Worm (Caenorhabditis elegans): ENCODE results near the gene R07H5.11.

Gene R07H5.11

DNA sequence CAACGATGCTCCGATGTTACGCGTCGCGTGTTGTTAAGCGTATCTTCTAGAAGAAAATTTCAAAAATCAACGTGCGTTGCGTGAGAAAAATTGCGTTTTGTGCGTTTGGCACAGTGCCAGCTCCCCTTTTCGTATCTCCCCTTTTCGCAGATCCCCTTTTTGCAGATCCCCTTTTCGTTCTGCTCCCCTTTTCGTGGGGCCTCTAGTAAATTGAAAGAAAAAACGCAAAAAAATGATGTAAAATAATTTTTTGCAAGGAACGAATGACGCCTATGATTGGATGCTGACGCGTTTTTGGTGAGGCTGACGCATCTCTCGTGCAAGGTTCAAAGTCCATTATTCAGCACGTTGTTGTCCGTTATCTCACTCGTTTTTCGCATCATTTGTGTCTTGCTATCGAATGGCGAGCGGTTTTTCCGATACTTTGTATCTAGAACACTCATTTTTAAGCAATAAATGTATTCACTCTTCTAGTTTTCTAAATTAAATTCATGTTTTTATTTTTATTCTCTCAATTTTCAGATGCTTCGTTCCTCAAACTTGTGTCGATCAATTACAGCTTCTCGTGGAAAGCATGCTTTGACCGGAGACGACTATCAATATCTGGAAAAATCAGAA lies 23.3 kb upstream of the R07H5.11 start, which contains the start of gene cpt-2 (continued):
- TF ChIP-seq ztf-25 (GFP tag; IDR thresholded peaks at IDR 0.05) (0 out of 2 replicates have a peak, but pooled peaks have one; percentile 35), hmg-1.2 (GFP tag; IDR thresholded peaks at IDR 0.05) (peak; percentile 65), pbrm-1 (GFP tag; IDR thresholded peaks at IDR 0.05) (peak; percentile 90), Y95B8A.8 (GFP tag; IDR thresholded peaks at IDR 0.05) (peak; percentile 79; the same call in 1 of the 2 replicates), D2030.7 (GFP tag; IDR thresholded peaks at IDR 0.05) (peak; percentile 95), T07F8.4 (tag; optimal IDR thresholded peaks at IDR 0.05) (peak; percentile 7), B0336.3 (GFP tag; IDR thresholded peaks at IDR 0.05) (peak; percentile 76), madf-10 (tag; optimal IDR thresholded peaks at IDR 0.05) (peak; percentile 59), attf-3 (GFP tag; conservative IDR thresholded peaks at IDR 0.05) (peak; percentile 76), madf-3 (GFP tag; IDR thresholded peaks at IDR 0.05) (peak; percentile 90), ceh-100 (GFP tag; IDR thresholded peaks at IDR 0.05) (peak; percentile 98), tbp1 (GFP tag; optimal IDR thresholded peaks at IDR 0.05) (peak; percentile 67), Y53G8AR.9 (GFP tag; conservative IDR thresholded peaks at IDR 0.05) (peak; percentile 95), let-526 (GFP tag; IDR thresholded peaks at IDR 0.05) (peak; percentile 90), ztf-18 (tag; optimal IDR thresholded peaks at IDR 0.05) (peak; percentile 97), dpl-1 (GFP tag; optimal IDR thresholded peaks at IDR 0.05) (peak; percentile 44), rcor-1 (GFP tag; IDR thresholded peaks at IDR 0.05) (peak; percentile 95), sea-2 (GFP tag; IDR thresholded peaks at IDR 0.05) (0 out of 2 replicates have a peak, but pooled peaks have one; percentile 20), ZK185.1 (tag; optimal IDR thresholded peaks at IDR 0.05; ENCODE audit: poor library complexity, severe bottlenecking) (peak; percentile 92), mcd-1 (GFP tag; IDR thresholded peaks at IDR 0.05) (peak; percentile 92), attf-6 (GFP tag; IDR thresholded peaks at IDR 0.05) (peak; percentile 53; the same call in 1 of the 2 replicates), ztf-22 (GFP tag; optimal IDR thresholded peaks at IDR 0.05) (peak; percentile 16), nhr-80 (tag; optimal IDR thresholded peaks at IDR 0.05) (peak; percentile 84), hmg-20 (GFP tag; IDR thresholded peaks at IDR 0.05) (peak; percentile 84; the same call in 1 of the 2 replicates), B0019.2 (GFP tag; conservative IDR thresholded peaks at IDR 0.05) (peak; percentile 61), hsf-1 (GFP tag; IDR thresholded peaks at IDR 0.05) (peak; percentile 87), lin-54 (GFP tag; optimal IDR thresholded peaks at IDR 0.05) (peak; percentile 86), ztf-6 (GFP tag; IDR thresholded peaks at IDR 0.05) (peak; percentile 68; the same call in 1 of the 2 replicates), ceh-27 (GFP tag; optimal IDR thresholded peaks at IDR 0.05) (peak; percentile 68), atf-7 (tag; optimal IDR thresholded peaks at IDR 0.05) (peak; percentile 73), F33H1.4 (GFP tag; IDR thresholded peaks at IDR 0.05) (peak; percentile 77), Y67H2A.10 (GFP tag; conservative IDR thresholded peaks at IDR 0.05) (peak; percentile 43; the same call in 1 of the 2 replicates), lin-35 (GFP tag; optimal IDR thresholded peaks at IDR 0.05) (peak in 1 of 3 experiments; percentile 84), let-607 (tag; optimal IDR thresholded peaks at IDR 0.05) (peak; percentile 22 to 65), C17E4.6 (GFP tag; IDR thresholded peaks at IDR 0.05) (peak; percentile 88), repo-1 (tag; optimal IDR thresholded peaks at IDR 0.05) (peak; percentile 20), snpc-4 (GFP tag; optimal IDR thresholded peaks at IDR 0.05) (peak; percentile 13), snpc-4 (tag; optimal IDR thresholded peaks at IDR 0.05) (peak; percentile 27 to 71 (median 62)), somi-1 (GFP tag; optimal IDR thresholded peaks at IDR 0.05) (peak; percentile 34)

Data from whole organism, young adult.